Fruit fly (Drosophila melanogaster) whole organism, prepupa: Measurements from ENCODE around the gene CG3942.

Experiments used
- Blimp-1 ChIP-seq: fragments of 200-800 bp; sonication (Bioruptor generic); optimal IDR thresholded peaks from 3 replicates; lab custom pipeline; 2017; ENCODE audit warnings: missing biosample characterization, missing genetic modification characterization, mild to moderate bottlenecking, moderate library complexity, missing genetic modification reagents
- CG10631 ChIP-seq: fragments of 200-800 bp; sonication (Bioruptor generic); optimal IDR thresholded peaks from 2 replicates; lab custom pipeline; 2016; ENCODE audit warnings: missing biosample characterization, missing genetic modification characterization
- CG10669 ChIP-seq: fragments of 200-800 bp; sonication (Bioruptor generic); optimal IDR thresholded peaks from 3 replicates; lab custom pipeline; 2018; ENCODE audit warnings: missing biosample characterization, mild to moderate bottlenecking, missing genetic modification characterization, moderate library complexity
- CG11294 ChIP-seq: fragments of 200-800 bp; sonication (Bioruptor generic); IDR thresholded peaks from 2 replicates; pipeline ENCODE4 v1.3.6; 2022; ENCODE audit warnings: missing biosample characterization, missing genetic modification characterization
- CG11762 ChIP-seq: fragments of 200-800 bp; sonication (Bioruptor generic); optimal IDR thresholded peaks from 3 replicates; lab custom pipeline; 2016; ENCODE audit warnings: missing biosample characterization, missing genetic modification characterization; ENCODE audit not compliant: insufficient read depth
- CG11902 ChIP-seq: fragments of 200-800 bp; sonication (Bioruptor generic); optimal IDR thresholded peaks from 3 replicates; lab custom pipeline; 2016; ENCODE audit warnings: missing biosample characterization, missing genetic modification characterization
- CG15336 ChIP-seq: fragments of 200-800 bp; sonication (Bioruptor generic); IDR thresholded peaks from 2 replicates; pipeline ENCODE4 v1.3.6; 2022; ENCODE audit warnings: missing biosample characterization, missing genetic modification characterization
- CG1621 ChIP-seq: fragments of 200-800 bp; sonication (Bioruptor generic); optimal IDR thresholded peaks from 3 replicates; lab custom pipeline; 2018; ENCODE audit warnings: missing biosample characterization, mild to moderate bottlenecking, missing genetic modification characterization
- CG16779 ChIP-seq: fragments of 200-800 bp; sonication (Bioruptor generic); optimal IDR thresholded peaks from 3 replicates; lab custom pipeline; 2017; ENCODE audit warnings: missing biosample characterization, mild to moderate bottlenecking, missing genetic modification characterization
- CG3032 ChIP-seq: fragments of 200-800 bp; optimal IDR thresholded peaks from 2 replicates; lab custom pipeline; 2019; ENCODE audit warnings: missing biosample characterization, mild to moderate bottlenecking, missing genetic modification characterization, moderate library complexity
- CG31627 ChIP-seq: fragments of 200-800 bp; sonication (Bioruptor generic); optimal IDR thresholded peaks from 3 replicates; lab custom pipeline; 2016; ENCODE audit warnings: missing biosample characterization, missing genetic modification characterization
- CG32006 ChIP-seq: fragments of 200-800 bp; sonication (Bioruptor generic); optimal IDR thresholded peaks from 3 replicates; lab custom pipeline; 2017; ENCODE audit warnings: missing biosample characterization, mild to moderate bottlenecking, missing genetic modification characterization
- CG34406 ChIP-seq: fragments of 200-800 bp; sonication (Bioruptor generic); optimal IDR thresholded peaks from 3 replicates; lab custom pipeline; 2016; ENCODE audit warnings: missing biosample characterization, missing genetic modification characterization
- CG3919 ChIP-seq: fragments of 200-800 bp; sonication (Bioruptor generic); optimal IDR thresholded peaks from 3 replicates; lab custom pipeline; 2016; ENCODE audit warnings: missing biosample characterization, missing genetic modification characterization
- CG4318 ChIP-seq: fragments of 200-800 bp; sonication (Bioruptor generic); optimal IDR thresholded peaks from 3 replicates; lab custom pipeline; 2017; ENCODE audit warnings: missing biosample characterization, mild to moderate bottlenecking, missing genetic modification characterization
- CG6163 ChIP-seq: fragments of 200-800 bp; sonication (Bioruptor generic); IDR thresholded peaks from 3 replicates; pipeline ENCODE4 v1.3.6; 2022; ENCODE audit warnings: missing biosample characterization, missing genetic modification characterization
- CG6276 ChIP-seq: fragments of 200-800 bp; sonication (Bioruptor generic); optimal IDR thresholded peaks from 2 replicates; lab custom pipeline; 2017; ENCODE audit warnings: missing biosample characterization, mild to moderate bottlenecking, missing genetic modification characterization
- CG6792 ChIP-seq: fragments of 200-800 bp; sonication (Bioruptor generic); optimal IDR thresholded peaks from 3 replicates; lab custom pipeline; 2016; ENCODE audit warnings: missing biosample characterization, missing genetic modification characterization
- CG6854 ChIP-seq: fragments of 200-800 bp; sonication (Bioruptor generic); optimal IDR thresholded peaks from 2 replicates; lab custom pipeline; 2017; ENCODE audit warnings: missing biosample characterization, mild to moderate bottlenecking, missing genetic modification characterization
- CG7368 ChIP-seq: fragments of 200-800 bp; sonication (Bioruptor generic); optimal IDR thresholded peaks from 3 replicates; lab custom pipeline; 2016; ENCODE audit warnings: missing biosample characterization, missing genetic modification characterization
- CG8119 ChIP-seq: fragments of 200-800 bp; sonication (Bioruptor generic); IDR thresholded peaks from 3 replicates; pipeline ENCODE4 v1.3.6; 2022; ENCODE audit warnings: missing biosample characterization, missing genetic modification characterization
- CG8632 ChIP-seq: fragments of 200-800 bp; sonication (Bioruptor generic); optimal IDR thresholded peaks from 3 replicates; lab custom pipeline; 2016; ENCODE audit warnings: missing biosample characterization, missing genetic modification characterization
- CG9139 ChIP-seq: fragments of 200-800 bp; sonication (Bioruptor generic); optimal IDR thresholded peaks from 3 replicates; lab custom pipeline; 2017; ENCODE audit warnings: missing biosample characterization, mild to moderate bottlenecking, missing genetic modification characterization
- Eip75B ChIP-seq: fragments of 200-800 bp; sonication (Bioruptor generic); optimal IDR thresholded peaks from 3 replicates; lab custom pipeline; 2016; ENCODE audit warnings: missing biosample characterization, missing genetic modification characterization
- Eip93F ChIP-seq: fragments of 200-800 bp; sonication (Bioruptor generic); optimal IDR thresholded peaks from 2 replicates; lab custom pipeline; 2016; ENCODE audit warnings: missing biosample characterization, mild to moderate bottlenecking, missing genetic modification characterization
- Ets21C ChIP-seq: fragments of 200-800 bp; sonication (Bioruptor generic); optimal IDR thresholded peaks from 3 replicates; lab custom pipeline; 2016; ENCODE audit warnings: missing biosample characterization, missing genetic modification characterization
- Ets96B ChIP-seq: fragments of 200-800 bp; optimal IDR thresholded peaks from 2 replicates; lab custom pipeline; 2019; ENCODE audit warnings: missing biosample characterization, mild to moderate bottlenecking, missing genetic modification characterization, moderate library complexity
- Gug ChIP-seq: fragments of 200-800 bp; sonication (Bioruptor generic); IDR thresholded peaks from 2 replicates; pipeline ENCODE4 v1.3.6; 2022; ENCODE audit warnings: missing biosample characterization, missing genetic modification characterization
- Hr38 ChIP-seq: sonication (Bioruptor generic); optimal IDR thresholded peaks from 2 replicates; lab custom pipeline; 2016; ENCODE audit warnings: missing biosample characterization, missing genetic modification characterization
- Hr4 ChIP-seq: fragments of 200-800 bp; sonication (Bioruptor generic); optimal IDR thresholded peaks from 3 replicates; lab custom pipeline; 2016; ENCODE audit warnings: missing biosample characterization, missing genetic modification characterization
- Lpt ChIP-seq: fragments of 200-800 bp; sonication (Bioruptor generic); optimal IDR thresholded peaks from 3 replicates; lab custom pipeline; 2016; ENCODE audit warnings: missing biosample characterization, missing genetic modification characterization
- Met ChIP-seq: fragments of 200-800 bp; sonication (Bioruptor generic); optimal IDR thresholded peaks from 3 replicates; lab custom pipeline; 2016; ENCODE audit warnings: missing biosample characterization, missing genetic modification characterization
- OdsH ChIP-seq: fragments of 200-800 bp; sonication (Bioruptor generic); optimal IDR thresholded peaks from 3 replicates; lab custom pipeline; 2016; ENCODE audit warnings: missing biosample characterization, missing genetic modification characterization
- Smox ChIP-seq: fragments of 200-800 bp; sonication (Bioruptor generic); optimal IDR thresholded peaks from 3 replicates; lab custom pipeline; 2016; ENCODE audit warnings: missing biosample characterization, missing genetic modification characterization
- Sox102F ChIP-seq: fragments of 200-800 bp; sonication (Bioruptor generic); optimal IDR thresholded peaks from 2 replicates; lab custom pipeline; 2016; ENCODE audit warnings: missing biosample characterization, mild to moderate bottlenecking, missing genetic modification characterization
- Sox14 ChIP-seq: fragments of 200-800 bp; sonication (Bioruptor generic); optimal IDR thresholded peaks from 3 replicates; lab custom pipeline; 2016; ENCODE audit warnings: missing biosample characterization, missing genetic modification characterization
- Sox15 ChIP-seq: fragments of 200-800 bp; sonication (Bioruptor generic); optimal IDR thresholded peaks from 3 replicates; lab custom pipeline; 2016; ENCODE audit warnings: missing biosample characterization, missing genetic modification characterization
- acj6 ChIP-seq: fragments of 200-800 bp; sonication (Bioruptor generic); optimal IDR thresholded peaks from 3 replicates; lab custom pipeline; 2016; ENCODE audit warnings: missing biosample characterization, missing genetic modification characterization
- cyc ChIP-seq: fragments of 200-800 bp; sonication (Bioruptor generic); optimal IDR thresholded peaks from 3 replicates; lab custom pipeline; 2016; ENCODE audit warnings: missing biosample characterization, missing genetic modification characterization
- dsx ChIP-seq: fragments of 200-800 bp; optimal IDR thresholded peaks from 3 replicates; lab custom pipeline; 2019; ENCODE audit warnings: missing biosample characterization, mild to moderate bottlenecking, missing genetic modification characterization, moderate library complexity; ENCODE audit not compliant: poor library complexity, severe bottlenecking
- eg ChIP-seq: fragments of 200-800 bp; sonication (Bioruptor generic); IDR thresholded peaks from 3 replicates; pipeline ENCODE4 v1.3.6; 2022; ENCODE audit warnings: missing biosample characterization, missing genetic modification characterization
- fd59A ChIP-seq: fragments of 200-800 bp; sonication (Bioruptor generic); optimal IDR thresholded peaks from 2 replicates; lab custom pipeline; 2017; ENCODE audit warnings: missing biosample characterization, mild to moderate bottlenecking, missing genetic modification characterization, missing genetic modification reagents
- fkh ChIP-seq: fragments of 200-800 bp; sonication (Bioruptor generic); optimal IDR thresholded peaks from 3 replicates; lab custom pipeline; 2017; ENCODE audit warnings: missing biosample characterization, mild to moderate bottlenecking, missing genetic modification characterization, moderate library complexity
- lz ChIP-seq: fragments of 200-800 bp; sonication (Bioruptor generic); optimal IDR thresholded peaks from 3 replicates; lab custom pipeline; 2016; ENCODE audit warnings: missing biosample characterization, missing genetic modification characterization
- net ChIP-seq: fragments of 200-800 bp; sonication (Bioruptor generic); optimal IDR thresholded peaks from 3 replicates; lab custom pipeline; 2016; ENCODE audit warnings: missing biosample characterization, missing genetic modification characterization
- salr ChIP-seq, 2 experiments: fragments of 200-800 bp; sonication (Bioruptor generic); optimal IDR thresholded peaks; 3 replicates each; lab custom pipeline; 2016 to 2018; ENCODE audit warnings: missing biosample characterization in 2 of 2, missing genetic modification characterization in 2 of 2, mild to moderate bottlenecking in 1 of 2
- spab ChIP-seq: fragments of 200-800 bp; sonication (Bioruptor generic); optimal IDR thresholded peaks from 2 replicates; lab custom pipeline; 2017; ENCODE audit warnings: missing biosample characterization, mild to moderate bottlenecking, missing genetic modification characterization, missing genetic modification reagents
- ss ChIP-seq, 2 experiments: fragments of 200-800 bp; sonication (Bioruptor generic); optimal IDR thresholded peaks; 2 replicates in 1 of 2; 3 replicates in 1 of 2; lab custom pipeline; 2017 to 2018; ENCODE audit warnings: mild to moderate bottlenecking in 2 of 2, missing biosample characterization in 2 of 2, missing genetic modification characterization in 2 of 2, moderate library complexity in 1 of 2
- svp ChIP-seq: fragments of 200-800 bp; sonication (Bioruptor generic); peaks from one replicate; lab custom pipeline; 2016; ENCODE audit warnings: missing biosample characterization, missing genetic modification characterization
- topi ChIP-seq: fragments of 200-800 bp; sonication (Bioruptor generic); optimal IDR thresholded peaks from 3 replicates; lab custom pipeline; 2016; ENCODE audit warnings: missing biosample characterization, missing genetic modification characterization
- vri ChIP-seq: fragments of 200-800 bp; sonication (Bioruptor generic); optimal IDR thresholded peaks from 3 replicates; lab custom pipeline; 2016; ENCODE audit warnings: missing biosample characterization, mild to moderate bottlenecking, missing genetic modification characterization

Gene CG3942

dm6 chr3R:12221366-12221916, 32.5 kb upstream of the CG3942 start, which contains the start of gene CG4860:
CG4860 (minus strand) TSS chr3R:12221464.
- TF ChIP-seq CG8632 (GFP tag; lab: Kevin White, UChicago), result peak; percentile 78
- peak; percentile 36 for TF ChIP-seq Hr38 (GFP tag; lab: Kevin White, UChicago)
- TF ChIP-seq Gug (GFP tag; lab: Robert Waterston, UW), result peak; percentile 82
- TF ChIP-seq Hr4, result peak; percentile 92
- peak; percentile 85 for TF ChIP-seq cyc
- TF ChIP-seq dsx (GFP tag; lab: Kevin White, UChicago), result no peak
- TF ChIP-seq spab (GFP tag; lab: Kevin White, UChicago), result no peak
- peak; percentile 82 for TF ChIP-seq CG3032 (tag; lab: Kevin White, UChicago)
- TF ChIP-seq CG6276 (GFP tag; lab: Kevin White, UChicago), result peak; percentile 84
- peak; percentile 67 for TF ChIP-seq CG11902 (GFP tag; lab: Kevin White, UChicago)
- peak; percentile 83 for TF ChIP-seq Ets21C (GFP tag; lab: Kevin White, UChicago)
- TF ChIP-seq ss (GFP tag; optimal IDR thresholded peaks at IDR 0.05; lab: Kevin White, UChicago), result peak in 1 of 2 experiments; percentile 55
- peak; percentile 63 for TF ChIP-seq fd59A (GFP tag; lab: Kevin White, UChicago)
- peak; percentile 87 for TF ChIP-seq Smox (GFP tag; lab: Kevin White, UChicago)
- TF ChIP-seq eg (GFP tag; lab: Robert Waterston, UW), result peak; percentile 94
- TF ChIP-seq Met (GFP tag; lab: Kevin White, UChicago), result peak; percentile 90
- peak; percentile 77 for TF ChIP-seq Eip93F
- peak; percentile 69 for TF ChIP-seq CG1621 (tag; lab: Kevin White, UChicago)
- TF ChIP-seq Blimp-1 (GFP tag; lab: Kevin White, UChicago), result peak; percentile 51
- TF ChIP-seq CG16779 (tag; lab: Kevin White, UChicago), result peak; percentile 61
- TF ChIP-seq svp (GFP tag; lab: Kevin White, UChicago), result peak; percentile 93
- peak; percentile 79 for TF ChIP-seq CG10669 (GFP tag; lab: Kevin White, UChicago)
- no peak for TF ChIP-seq CG9139 (GFP tag; lab: Kevin White, UChicago)
- TF ChIP-seq CG4318 (GFP tag; lab: Kevin White, UChicago), result peak; percentile 63
- peak; percentile 89 for TF ChIP-seq OdsH (GFP tag; lab: Kevin White, UChicago)
- TF ChIP-seq CG6792 (GFP tag; lab: Kevin White, UChicago), result peak; percentile 87
- peak; percentile 89 for TF ChIP-seq CG31627 (GFP tag; lab: Kevin White, UChicago)
- peak; percentile 77 for TF ChIP-seq CG11762 (GFP tag; lab: Kevin White, UChicago)
- peak; percentile 91 for TF ChIP-seq CG15336 (GFP tag; lab: Robert Waterston, UW)
- peak; percentile 90 for TF ChIP-seq CG3919
- peak; percentile 82 for TF ChIP-seq Lpt (GFP tag; lab: Kevin White, UChicago)
- peak; percentile 88 for TF ChIP-seq Sox14
- TF ChIP-seq CG32006 (GFP tag; lab: Kevin White, UChicago), result peak; percentile 86
- peak; percentile 90 for TF ChIP-seq net (GFP tag; lab: Kevin White, UChicago)
- TF ChIP-seq lz (GFP tag; lab: Kevin White, UChicago), result peak; percentile 92
- TF ChIP-seq vri (GFP tag; lab: Kevin White, UChicago), result peak; percentile 78
- TF ChIP-seq salr (GFP tag; optimal IDR thresholded peaks at IDR 0.05; lab: Kevin White, UChicago), result peak; percentile 38 to 82
- peak; percentile 87 for TF ChIP-seq CG7368 (GFP tag; lab: Kevin White, UChicago)
- peak; percentile 41 for TF ChIP-seq CG6854
- peak; percentile 91 for TF ChIP-seq Eip75B (GFP tag; lab: Kevin White, UChicago)
- TF ChIP-seq CG6163 (GFP tag; lab: Robert Waterston, UW), result peak; percentile 92
- peak; percentile 59 for TF ChIP-seq Sox15 (GFP tag; lab: Kevin White, UChicago)
- TF ChIP-seq CG34406 (GFP tag; lab: Kevin White, UChicago), result peak; percentile 84
- no peak for TF ChIP-seq fkh (GFP tag; lab: Kevin White, UChicago)
- TF ChIP-seq Sox102F (GFP tag; lab: Kevin White, UChicago), result peak; percentile 82
- TF ChIP-seq CG8119 (GFP tag; lab: Robert Waterston, UW), result peak; percentile 91
- TF ChIP-seq CG11294 (GFP tag; lab: Robert Waterston, UW), result peak; percentile 66
- peak; percentile 40 for TF ChIP-seq acj6 (GFP tag; lab: Kevin White, UChicago)
- TF ChIP-seq topi (GFP tag; lab: Kevin White, UChicago), result peak; percentile 87
- TF ChIP-seq Ets96B (tag; lab: Kevin White, UChicago), result peak; percentile 78
- peak; percentile 84 for TF ChIP-seq CG10631 (GFP tag; lab: Kevin White, UChicago)
